Worm (Caenorhabditis elegans) whole organism, young adult: ENCODE data around the gene F53F4.12.

Source experiments
- B0336.3 ChIP-seq: fragments of 200-800 bp; sonication (Bioruptor generic); IDR thresholded peaks from 2 replicates; pipeline ENCODE4 v1.3.6; 2022; ENCODE audit warnings: missing genetic modification characterization, missing compliant biosample characterization
- C06A6.2 ChIP-seq: fragments of 200-800 bp; sonication (Bioruptor generic); conservative IDR thresholded peaks from 2 replicates; pipeline ENCODE4 v1.3.6; 2022; ENCODE audit warnings: missing genetic modification characterization, missing compliant biosample characterization
- C17E4.6 ChIP-seq: fragments of 200-800 bp; sonication (Bioruptor generic); IDR thresholded peaks from 2 replicates; pipeline ENCODE4 v1.3.6; 2022; ENCODE audit warnings: missing genetic modification reagents, missing genetic modification characterization, missing compliant biosample characterization
- F22D6.2 ChIP-seq: sonication (generic microtip); optimal IDR thresholded peaks from 2 replicates; lab custom pipeline; 2016; ENCODE audit warnings: mild to moderate bottlenecking, missing genetic modification characterization, missing compliant biosample characterization
- F37B4.10 ChIP-seq: fragments of 200-800 bp; sonication (Bioruptor generic); IDR thresholded peaks from 2 replicates; pipeline ENCODE4 v1.3.6; 2022; ENCODE audit warnings: missing genetic modification characterization, missing compliant biosample characterization
- F39B2.1 ChIP-seq: fragments of 200-800 bp; sonication (Bioruptor generic); IDR thresholded peaks from 2 replicates; pipeline ENCODE4 v1.3.6; 2022; ENCODE audit warnings: missing genetic modification reagents, missing genetic modification characterization, missing compliant biosample characterization
- F52B5.7 ChIP-seq: sonication (generic microtip); optimal IDR thresholded peaks from 2 replicates; lab custom pipeline; 2016; ENCODE audit warnings: mild to moderate bottlenecking, missing genetic modification characterization, missing compliant biosample characterization
- F57A8.1 ChIP-seq: fragments of 200-800 bp; sonication (Bioruptor generic); optimal IDR thresholded peaks from 2 replicates; lab custom pipeline; 2018; ENCODE audit warnings: mild to moderate bottlenecking, missing genetic modification characterization, moderate library complexity, missing compliant biosample characterization
- F57C9.4 ChIP-seq: sonication (generic microtip); optimal IDR thresholded peaks from 2 replicates; lab custom pipeline; 2017; ENCODE audit warnings: mild to moderate bottlenecking, missing genetic modification characterization, missing compliant biosample characterization
- T07F8.4 ChIP-seq: sonication (generic microtip); optimal IDR thresholded peaks from 2 replicates; lab custom pipeline; 2016; ENCODE audit warnings: mild to moderate bottlenecking, missing genetic modification characterization, moderate library complexity, missing compliant biosample characterization
- Y53F4B.3 ChIP-seq: fragments of 200-800 bp; sonication (Bioruptor generic); IDR thresholded peaks from 2 replicates; pipeline ENCODE4 v1.3.6; 2022; ENCODE audit warnings: missing genetic modification reagents, missing genetic modification characterization, missing compliant biosample characterization
- Y56A3A.18 ChIP-seq: fragments of 200-800 bp; sonication (Bioruptor generic); IDR thresholded peaks from 2 replicates; pipeline ENCODE4 v1.3.6; 2022; ENCODE audit warnings: missing genetic modification reagents, missing genetic modification characterization, missing compliant biosample characterization
- Y79H2A.3 ChIP-seq: fragments of 200-800 bp; sonication (Bioruptor generic); conservative IDR thresholded peaks from 2 replicates; pipeline ENCODE4 v1.3.6; 2022; ENCODE audit warnings: missing genetic modification reagents, missing genetic modification characterization, missing compliant biosample characterization
- ZK185.1 ChIP-seq: sonication (generic microtip); optimal IDR thresholded peaks from 2 replicates; lab custom pipeline; 2016; ENCODE audit warnings: mild to moderate bottlenecking, missing genetic modification characterization, missing compliant biosample characterization; ENCODE audit not compliant: poor library complexity, severe bottlenecking
- athp-1 ChIP-seq: sonication (generic microtip); optimal IDR thresholded peaks from 2 replicates; lab custom pipeline; 2017; ENCODE audit warnings: mild to moderate bottlenecking, missing genetic modification characterization, missing compliant biosample characterization
- attf-5 ChIP-seq: fragments of 200-800 bp; sonication (Bioruptor generic); optimal IDR thresholded peaks from 2 replicates; lab custom pipeline; 2018; ENCODE audit warnings: mild to moderate bottlenecking, missing genetic modification characterization, missing compliant biosample characterization
- ccch-3 ChIP-seq: fragments of 200-800 bp; sonication (Bioruptor generic); optimal IDR thresholded peaks from 2 replicates; lab custom pipeline; 2018; ENCODE audit warnings: mild to moderate bottlenecking, missing genetic modification characterization, missing compliant biosample characterization
- ceh-100 ChIP-seq: fragments of 200-800 bp; sonication (Bioruptor generic); IDR thresholded peaks from 2 replicates; pipeline ENCODE4 v1.3.6; 2022; ENCODE audit warnings: missing genetic modification reagents, missing genetic modification characterization, missing compliant biosample characterization
- ceh-40 ChIP-seq: fragments of 200-800 bp; sonication (Bioruptor generic); IDR thresholded peaks from 2 replicates; pipeline ENCODE4 v1.3.6; 2022; ENCODE audit warnings: missing genetic modification characterization, missing compliant biosample characterization
- dox-1 ChIP-seq: fragments of 200-800 bp; sonication (Bioruptor generic); IDR thresholded peaks from 2 replicates; pipeline ENCODE4 v1.3.6; 2022; ENCODE audit warnings: missing genetic modification reagents, missing genetic modification characterization, missing compliant biosample characterization
- egl-44 ChIP-seq: fragments of 200-800 bp; sonication (Bioruptor generic); IDR thresholded peaks from 2 replicates; pipeline ENCODE4 v1.3.6; 2022; ENCODE audit warnings: missing genetic modification reagents, missing genetic modification characterization, missing compliant biosample characterization
- egrh-3 ChIP-seq: fragments of 200-800 bp; sonication (Bioruptor generic); IDR thresholded peaks from 2 replicates; pipeline ENCODE4 v1.3.6; 2022; ENCODE audit warnings: missing genetic modification reagents, missing genetic modification characterization, missing compliant biosample characterization
- ets-4 ChIP-seq: fragments of 200-800 bp; sonication (Bioruptor generic); optimal IDR thresholded peaks from 2 replicates; lab custom pipeline; 2018; ENCODE audit warnings: mild to moderate bottlenecking, missing genetic modification characterization, missing compliant biosample characterization
- gei-17 ChIP-seq: fragments of 200-800 bp; sonication (Bioruptor generic); optimal IDR thresholded peaks from 2 replicates; lab custom pipeline; 2018; ENCODE audit warnings: mild to moderate bottlenecking, missing genetic modification characterization, missing compliant biosample characterization
- him-1 ChIP-seq: sonication (generic microtip); optimal IDR thresholded peaks from 2 replicates; lab custom pipeline; 2016; ENCODE audit warnings: missing genotype, missing genetic modification reagents, missing genetic modification characterization, missing compliant biosample characterization
- hmg-20 ChIP-seq: fragments of 200-800 bp; sonication (Bioruptor generic); IDR thresholded peaks from 2 replicates; pipeline ENCODE4 v1.3.6; 2022; ENCODE audit warnings: missing genetic modification reagents, missing genetic modification characterization, missing compliant biosample characterization
- lag-1 ChIP-seq: fragments of 200-800 bp; sonication (Bioruptor generic); IDR thresholded peaks from 2 replicates; pipeline ENCODE4 v1.3.6; 2022; ENCODE audit warnings: missing genetic modification reagents, missing genetic modification characterization, missing compliant biosample characterization
- let-607 ChIP-seq, 2 experiments: fragments of 200-800 bp in 1 of 2; sonication (Bioruptor generic) in 1 of 2; sonication (generic microtip) in 1 of 2; optimal IDR thresholded peaks; 2 replicates each; lab custom pipeline; 2016 to 2018; ENCODE audit warnings: mild to moderate bottlenecking in 2 of 2, missing compliant biosample characterization in 2 of 2, missing genetic modification characterization in 2 of 2, moderate library complexity in 2 of 2, missing genotype in 1 of 2
- lin-26 ChIP-seq: fragments of 200-800 bp; sonication (Bioruptor generic); IDR thresholded peaks from 2 replicates; pipeline ENCODE4 v1.3.6; 2022; ENCODE audit warnings: missing genetic modification reagents, missing genetic modification characterization, missing compliant biosample characterization
- lin-40 ChIP-seq: sonication (generic microtip); optimal IDR thresholded peaks from 2 replicates; lab custom pipeline; 2016; ENCODE audit warnings: missing genetic modification characterization, mild to moderate bottlenecking, missing compliant biosample characterization, missing genotype, missing genetic modification reagents
- lir-1 ChIP-seq: fragments of 200-800 bp; sonication (Bioruptor generic); conservative IDR thresholded peaks from 2 replicates; pipeline ENCODE4 v1.3.6; 2022; ENCODE audit warnings: missing genetic modification reagents, missing genetic modification characterization, missing compliant biosample characterization
- madf-10 ChIP-seq: sonication (generic microtip); optimal IDR thresholded peaks from 2 replicates; lab custom pipeline; 2016; ENCODE audit warnings: mild to moderate bottlenecking, missing genetic modification characterization, missing compliant biosample characterization
- madf-6 ChIP-seq: fragments of 200-800 bp; sonication (Bioruptor generic); IDR thresholded peaks from 2 replicates; pipeline ENCODE4 v1.3.6; 2022; ENCODE audit warnings: missing genetic modification reagents, missing genetic modification characterization, missing compliant biosample characterization
- nfya-1 ChIP-seq: sonication (generic microtip); optimal IDR thresholded peaks from 2 replicates; lab custom pipeline; 2017; ENCODE audit warnings: antibody characterized with exemption, missing compliant biosample characterization, missing genetic modification characterization, borderline replicate concordance; ENCODE audit not compliant: insufficient read depth
- nhr-120 ChIP-seq: fragments of 200-800 bp; sonication (Bioruptor generic); IDR thresholded peaks from 2 replicates; pipeline ENCODE4 v1.3.6; 2022; ENCODE audit warnings: missing genetic modification characterization, missing compliant biosample characterization
- nhr-179 ChIP-seq: sonication (generic microtip); optimal IDR thresholded peaks from 2 replicates; lab custom pipeline; 2016; ENCODE audit warnings: mild to moderate bottlenecking, missing genetic modification characterization, missing compliant biosample characterization
- nhr-90 ChIP-seq: sonication (generic microtip); optimal IDR thresholded peaks from 2 replicates; lab custom pipeline; 2016; ENCODE audit warnings: missing genotype, mild to moderate bottlenecking, missing genetic modification characterization, missing compliant biosample characterization
- pbrm-1 ChIP-seq: fragments of 200-800 bp; sonication (Bioruptor generic); IDR thresholded peaks from 2 replicates; pipeline ENCODE4 v1.3.6; 2022; ENCODE audit warnings: missing genetic modification reagents, missing genetic modification characterization, missing compliant biosample characterization
- rcor-1 ChIP-seq: fragments of 200-800 bp; sonication (Bioruptor generic); IDR thresholded peaks from 2 replicates; pipeline ENCODE4 v1.3.6; 2022; ENCODE audit warnings: missing genetic modification reagents, missing genetic modification characterization, missing compliant biosample characterization
- rec-8 ChIP-seq, 2 experiments: sonication (generic microtip); optimal IDR thresholded peaks; 2 replicates each; lab custom pipeline; 2016; ENCODE audit warnings: mild to moderate bottlenecking in 2 of 2, missing genetic modification characterization in 2 of 2, missing genetic modification reagents in 2 of 2, missing genotype in 2 of 2, missing biosample characterization in 1 of 2, missing compliant biosample characterization in 1 of 2, moderate library complexity in 1 of 2
- rpc-1 ChIP-seq, 2 experiments: fragments of 150-350 bp in 1 of 2; sonication (generic microtip) in 1 of 2; optimal IDR thresholded peaks; 2 replicates each; lab custom pipeline; 2014 to 2018; ENCODE audit warnings: missing biosample characterization in 1 of 2, missing genetic modification characterization in 1 of 2, missing genetic modification reagents in 1 of 2, missing genotype in 1 of 2
- sea-2 ChIP-seq: fragments of 200-800 bp; sonication (Bioruptor generic); IDR thresholded peaks from 2 replicates; pipeline ENCODE4 v1.3.6; 2022; ENCODE audit warnings: missing genetic modification characterization, missing compliant biosample characterization
- snpc-1.3 ChIP-seq: sonication (generic microtip); optimal IDR thresholded peaks from 2 replicates; lab custom pipeline; 2017; ENCODE audit warnings: missing genetic modification characterization, mild to moderate bottlenecking, missing compliant biosample characterization, antibody characterized with exemption, moderate library complexity, missing genotype, missing genetic modification reagents; ENCODE audit not compliant: insufficient read depth
- unc-62 ChIP-seq: fragments of 150-350 bp; optimal IDR thresholded peaks from 2 replicates; lab custom pipeline; 2014; ENCODE audit warnings: missing biosample characterization, missing genetic modification reagents, missing genetic modification characterization
- zfh-2 ChIP-seq: fragments of 200-800 bp; sonication (Bioruptor generic); conservative IDR thresholded peaks from 2 replicates; pipeline ENCODE4 v1.3.6; 2022; ENCODE audit warnings: missing genetic modification reagents, missing genetic modification characterization, missing compliant biosample characterization
- ztf-25 ChIP-seq: fragments of 200-800 bp; sonication (Bioruptor generic); IDR thresholded peaks from 2 replicates; pipeline ENCODE4 v1.3.6; 2022; ENCODE audit warnings: missing genetic modification reagents, missing genetic modification characterization, missing compliant biosample characterization
- ztf-26 ChIP-seq: sonication (generic microtip); optimal IDR thresholded peaks from 2 replicates; lab custom pipeline; 2017; ENCODE audit warnings: missing genetic modification characterization, missing compliant biosample characterization
- ztf-3 ChIP-seq: fragments of 200-800 bp; sonication (Bioruptor generic); optimal IDR thresholded peaks from 2 replicates; lab custom pipeline; 2018; ENCODE audit warnings: mild to moderate bottlenecking, missing genetic modification characterization, missing compliant biosample characterization

The F53F4.12 gene

ce11 chrV:13658577-13658976 lies 32.7 kb downstream of the F53F4.12 start (continued):
- no peak for TF ChIP-seq F39B2.1
- TF ChIP-seq F57A8.1 (GFP tag; lab: Kevin White, UChicago): no peak
- TF ChIP-seq ccch-3 (GFP tag; lab: Kevin White, UChicago): no peak
- TF ChIP-seq gei-17 (GFP tag; lab: Kevin White, UChicago): peak; percentile 82
- TF ChIP-seq Y53F4B.3 (GFP tag; lab: Robert Waterston, UW): no peak
- TF ChIP-seq ets-4 (GFP tag; lab: Kevin White, UChicago): no peak
- no peak for TF ChIP-seq Y79H2A.3 (GFP tag; lab: Robert Waterston, UW)
- TF ChIP-seq ZK185.1 (tag; lab: Kevin White, UChicago): peak; percentile 67
- TF ChIP-seq F37B4.10 (GFP tag; lab: Robert Waterston, UW): peak; percentile 90; the same call in 1 of the 2 replicates
- no peak for TF ChIP-seq rpc-1 (optimal IDR thresholded peaks at IDR 0.05; lab: Kevin White, UChicago)
- TF ChIP-seq rpc-1 (tag; optimal IDR thresholded peaks at IDR 0.05; lab: Kevin White, UChicago): no peak
- no peak for TF ChIP-seq C17E4.6 (GFP tag; lab: Robert Waterston, UW)
- TF ChIP-seq unc-62 (GFP tag; lab: Kevin White, UChicago): no peak
- no peak for TF ChIP-seq ceh-100 (GFP tag; lab: Robert Waterston, UW)
- peak; percentile 79 for TF ChIP-seq ztf-3 (GFP tag; lab: Kevin White, UChicago)
- peak; percentile 79 to 82 for TF ChIP-seq let-607 (tag; optimal IDR thresholded peaks at IDR 0.05; lab: Kevin White, UChicago)
- TF ChIP-seq B0336.3: no peak; the same call in none of the 2 replicates
- peak; percentile 75 for TF ChIP-seq nhr-90
- no peak for TF ChIP-seq F57C9.4 (tag; lab: Kevin White, UChicago)
- TF ChIP-seq C06A6.2: peak; percentile 87
- no peak for TF ChIP-seq ztf-25 (GFP tag; lab: Robert Waterston, UW)
- TF ChIP-seq egrh-3 (GFP tag; lab: Robert Waterston, UW): no peak
- peak; percentile 81; the same call in 1 of the 2 replicates for TF ChIP-seq lir-1 (GFP tag; lab: Robert Waterston, UW)
- peak; percentile 58 for TF ChIP-seq F52B5.7 (tag; lab: Kevin White, UChicago)
- TF ChIP-seq athp-1 (tag; lab: Kevin White, UChicago): peak; percentile 48
- peak; percentile 92 for TF ChIP-seq lin-40 (tag; lab: Kevin White, UChicago)
- no peak for TF ChIP-seq lag-1 (GFP tag; lab: Robert Waterston, UW)
- TF ChIP-seq hmg-20 (GFP tag; lab: Robert Waterston, UW): no peak
- no peak for TF ChIP-seq sea-2
- TF ChIP-seq him-1: no peak
- 0 out of 2 replicates have a peak, but pooled peaks have one; percentile 61 for TF ChIP-seq egl-44
- peak; percentile 96 for TF ChIP-seq ztf-26 (tag; lab: Kevin White, UChicago)
- peak; percentile 37; the same call in 1 of the 2 replicates for TF ChIP-seq madf-6
- peak; percentile 80 for TF ChIP-seq dox-1
- no peak for TF ChIP-seq snpc-1.3 (tag; lab: Kevin White, UChicago)
- no peak; the same call in 1 of the 2 replicates for TF ChIP-seq Y56A3A.18 (GFP tag; lab: Robert Waterston, UW)
- TF ChIP-seq attf-5 (GFP tag; lab: Kevin White, UChicago): peak; percentile 78
- TF ChIP-seq nhr-120 (GFP tag; lab: Robert Waterston, UW): no peak
- TF ChIP-seq T07F8.4 (tag; lab: Kevin White, UChicago): no peak
- TF ChIP-seq rec-8 (tag; optimal IDR thresholded peaks at IDR 0.05; lab: Kevin White, UChicago): no peak
- TF ChIP-seq rcor-1 (GFP tag; lab: Robert Waterston, UW): peak; percentile 59
- peak; percentile 94 for TF ChIP-seq F22D6.2 (tag; lab: Kevin White, UChicago)
- TF ChIP-seq nfya-1 (tag; lab: Kevin White, UChicago): no peak
- TF ChIP-seq lin-26: peak; percentile 79
- no peak for TF ChIP-seq ceh-40 (GFP tag; lab: Robert Waterston, UW)
- peak; percentile 56 for TF ChIP-seq madf-10 (tag; lab: Kevin White, UChicago)
- TF ChIP-seq zfh-2 (GFP tag; lab: Robert Waterston, UW): peak; percentile 61; the same call in 1 of the 2 replicates
- TF ChIP-seq nhr-179: no peak
- peak; percentile 64 for TF ChIP-seq pbrm-1 (GFP tag; lab: Robert Waterston, UW)
